Fruit fly (Drosophila melanogaster): Measurements from ENCODE around the gene APC7.
A peak's percentile ranks its signal among the peaks of the same experiment; 100 is the strongest.

The APC7 gene

DNA sequence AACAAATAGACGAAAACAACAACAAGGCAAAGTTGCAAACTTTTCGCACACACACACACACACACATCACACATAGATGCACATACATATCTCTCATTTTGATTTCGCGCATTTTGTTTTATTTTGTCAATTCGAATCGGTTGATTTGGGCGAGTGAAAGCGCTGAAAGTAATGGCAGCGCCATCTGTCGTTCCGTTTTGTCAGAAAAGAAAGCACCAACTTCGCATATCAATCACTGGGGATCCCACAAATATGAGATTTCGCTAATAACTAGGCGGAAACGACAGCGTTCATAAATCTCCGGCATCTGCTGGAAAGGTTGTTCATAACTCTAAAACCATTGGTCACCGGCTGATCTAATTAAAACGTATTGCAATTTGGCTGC, 46.8 kb upstream of the APC7 start:
- TF ChIP-seq Rel (GFP tag; optimal IDR thresholded peaks at IDR 0.05) (no peak), Rel (tag; optimal IDR thresholded peaks at IDR 0.05) (peak; percentile 84), h (GFP tag; optimal IDR thresholded peaks at IDR 0.05) (no peak)

- TF ChIP-seq Hr83 (GFP tag; optimal IDR thresholded peaks at IDR 0.05; ENCODE audit: poor library complexity, severe bottlenecking), result no peak
- no peak for TF ChIP-seq Dfd (GFP tag; optimal IDR thresholded peaks at IDR 0.05)
- TF ChIP-seq psq (GFP tag; optimal IDR thresholded peaks at IDR 0.05), result no peak
- no peak for TF ChIP-seq GATAd (GFP tag; optimal IDR thresholded peaks at IDR 0.05)
- TF ChIP-seq sage (GFP tag; optimal IDR thresholded peaks at IDR 0.05), result no peak
- TF ChIP-seq HLH106 (tag; optimal IDR thresholded peaks at IDR 0.05), result no peak
- TF ChIP-seq foxo (GFP tag; optimal IDR thresholded peaks at IDR 0.05), result no peak
- no peak for TF ChIP-seq CrebA (GFP tag; optimal IDR thresholded peaks at IDR 0.05; ENCODE audit: borderline replicate concordance)
- no peak for TF ChIP-seq dsf (GFP tag; optimal IDR thresholded peaks at IDR 0.05; ENCODE audit: borderline replicate concordance)
- TF ChIP-seq ey (GFP tag; optimal IDR thresholded peaks at IDR 0.05), result no peak
- no peak for TF ChIP-seq Vsx2 (GFP tag; optimal IDR thresholded peaks at IDR 0.05; ENCODE audit: partially characterized antibody)
- no peak for TF ChIP-seq Rel (GFP tag; optimal IDR thresholded peaks at IDR 0.05)
- no peak for TF ChIP-seq Rel (tag; optimal IDR thresholded peaks at IDR 0.05)
- TF ChIP-seq Myc (optimal IDR thresholded peaks at IDR 0.05), result no peak
Measured at dm6 chrX:6551464-6551863, 45.4 kb upstream of the APC7 start.

- TF ChIP-seq br (GFP tag; optimal IDR thresholded peaks at IDR 0.05), result peak; percentile 37
- peak; percentile 65 for TF ChIP-seq OdsH (GFP tag; optimal IDR thresholded peaks at IDR 0.05)
- TF ChIP-seq Hnf4 (GFP tag; optimal IDR thresholded peaks at IDR 0.05), result peak; percentile 26
- no peak for TF ChIP-seq Hr78 (GFP tag; optimal IDR thresholded peaks at IDR 0.05)
- no peak for TF ChIP-seq Myc (optimal IDR thresholded peaks at IDR 0.05)
- TF ChIP-seq Abd-B (GFP tag; optimal IDR thresholded peaks at IDR 0.05), result no peak
- peak; percentile 29 for TF ChIP-seq brk (GFP tag; optimal IDR thresholded peaks at IDR 0.05)
- TF ChIP-seq Rel (GFP tag; optimal IDR thresholded peaks at IDR 0.05), result peak; percentile 34
- peak; percentile 18 for TF ChIP-seq Rel (tag; optimal IDR thresholded peaks at IDR 0.05)
- TF ChIP-seq Jra (GFP tag; optimal IDR thresholded peaks at IDR 0.05), result no peak
- TF ChIP-seq pan (optimal IDR thresholded peaks at IDR 0.05), result no peak
- TF ChIP-seq dl (GFP tag; optimal IDR thresholded peaks at IDR 0.05; ENCODE audit: insufficient read depth in 1 of 2, partially characterized antibody in 2 of 2), result no peak
- no peak for TF ChIP-seq Vsx2 (GFP tag; optimal IDR thresholded peaks at IDR 0.05; ENCODE audit: partially characterized antibody)
- peak; percentile 78 for TF ChIP-seq h (GFP tag; optimal IDR thresholded peaks at IDR 0.05)
- no peak for TF ChIP-seq jim (GFP tag; optimal IDR thresholded peaks at IDR 0.05)
- peak; percentile 79 for TF ChIP-seq fru (GFP tag; optimal IDR thresholded peaks at IDR 0.05)
- TF ChIP-seq tai (GFP tag; optimal IDR thresholded peaks at IDR 0.05), result peak; percentile 30
- TF ChIP-seq foxo (GFP tag; optimal IDR thresholded peaks at IDR 0.05), result peak in 1 of 2 experiments; percentile 83
- TF ChIP-seq HLH106 (tag; optimal IDR thresholded peaks at IDR 0.05), result peak; percentile 86
- no peak for TF ChIP-seq GATAd (GFP tag; optimal IDR thresholded peaks at IDR 0.05)
- TF ChIP-seq dsf (GFP tag; optimal IDR thresholded peaks at IDR 0.05; ENCODE audit: borderline replicate concordance), result no peak
- TF ChIP-seq woc (GFP tag; optimal IDR thresholded peaks at IDR 0.05), result peak; percentile 3
- TF ChIP-seq sv (GFP tag; optimal IDR thresholded peaks at IDR 0.05), result peak; percentile 67
- no peak for TF ChIP-seq CrebA (GFP tag; optimal IDR thresholded peaks at IDR 0.05; ENCODE audit: borderline replicate concordance)
- TF ChIP-seq sage (GFP tag; optimal IDR thresholded peaks at IDR 0.05), result peak; percentile 16
- no peak for TF ChIP-seq Dif (GFP tag; optimal IDR thresholded peaks at IDR 0.05; ENCODE audit: partially characterized antibody)
- peak; percentile 70 for TF ChIP-seq CG9705 (GFP tag; optimal IDR thresholded peaks at IDR 0.05)
- peak; percentile 79 for TF ChIP-seq dmrt93B (GFP tag; optimal IDR thresholded peaks at IDR 0.05)
- no peak for TF ChIP-seq Dfd (GFP tag; optimal IDR thresholded peaks at IDR 0.05)
- no peak for TF ChIP-seq Hr83 (GFP tag; optimal IDR thresholded peaks at IDR 0.05; ENCODE audit: poor library complexity, severe bottlenecking)
- TF ChIP-seq usp (GFP tag; optimal IDR thresholded peaks at IDR 0.05), result no peak
- peak; percentile 89 for TF ChIP-seq Sp1 (GFP tag; optimal IDR thresholded peaks at IDR 0.05)
- no peak for TF ChIP-seq lola (GFP tag; optimal IDR thresholded peaks at IDR 0.05)
- TF ChIP-seq psq (GFP tag; optimal IDR thresholded peaks at IDR 0.05), result peak; percentile 71
- peak; percentile 68 for TF ChIP-seq ey (GFP tag; optimal IDR thresholded peaks at IDR 0.05)
- TF ChIP-seq Mio (GFP tag; optimal IDR thresholded peaks at IDR 0.05), result no peak
- no peak for TF ChIP-seq CG32264 (GFP tag; optimal IDR thresholded peaks at IDR 0.05)
- TF ChIP-seq rgr (GFP tag; optimal IDR thresholded peaks at IDR 0.05), result peak; percentile 72
- TF ChIP-seq N (GFP tag; optimal IDR thresholded peaks at IDR 0.05), result no peak
Measured at dm6 chrX:6571234-6571915, 25.5 kb upstream of the APC7 start.

Measured in whole organism, wandering third instar larva.